Fruit fly (Drosophila melanogaster) whole organism, embryonic: ENCODE results near the gene CG13028.

Experiments
- CG14710 ChIP-seq: fragments of 200-800 bp; sonication (Bioruptor generic); optimal IDR thresholded peaks from 3 replicates; lab custom pipeline; 2019; ENCODE audit warnings: missing biosample characterization, mild to moderate bottlenecking, missing genetic modification characterization, moderate library complexity
- Dfd ChIP-seq, 2 experiments: fragments of >200 bp; optimal IDR thresholded peaks; 2 replicates each; lab custom pipeline; 2017; ENCODE audit warnings: missing biosample characterization in 2 of 2, missing genetic modification characterization in 2 of 2
- cas ChIP-seq: fragments of 200-800 bp; sonication (Bioruptor generic); IDR thresholded peaks from 2 replicates; pipeline ENCODE4 v1.3.6; 2022; ENCODE audit warnings: missing biosample characterization, missing genetic modification characterization
- da ChIP-seq: fragments of 200-800 bp; sonication (Bioruptor generic); optimal IDR thresholded peaks from 2 replicates; lab custom pipeline; 2016; ENCODE audit warnings: missing biosample characterization, missing genetic modification characterization

- TF ChIP-seq Dfd (GFP tag; optimal IDR thresholded peaks at IDR 0.05; lab: Kevin White, UChicago) (no peak), da (GFP tag; lab: Kevin White, UChicago) (no peak), cas (no peak), CG14710 (tag; lab: Kevin White, UChicago) (no peak)
These were observed 15.8 kb downstream of the CG13028 start, which contains the start of gene CG13022 for dm6 chr3L:16938852-16939251.
